Fruit fly (Drosophila melanogaster) whole organism, embryonic: ENCODE measurements around the gene CG42727.

Experiments
- Adf1 ChIP-seq: fragments of 200-800 bp; sonication (Bioruptor generic); IDR thresholded peaks from 2 replicates; pipeline ENCODE4 v1.3.6; 2022; ENCODE audit warnings: missing biosample characterization, missing genetic modification characterization
- Atf-2 ChIP-seq: fragments of 200-800 bp; sonication (Bioruptor generic); optimal IDR thresholded peaks from 2 replicates; lab custom pipeline; 2016; ENCODE audit warnings: missing biosample characterization, missing genetic modification characterization
- Atf6 ChIP-seq: fragments of 200-800 bp; sonication (Bioruptor generic); IDR thresholded peaks from 2 replicates; pipeline ENCODE4 v1.3.6; 2022; ENCODE audit warnings: missing biosample characterization, missing genetic modification characterization
- CG1024 ChIP-seq: fragments of 200-800 bp; sonication (Bioruptor generic); IDR thresholded peaks from 2 replicates; pipeline ENCODE4 v1.3.6; 2022; ENCODE audit warnings: missing biosample characterization, missing genetic modification characterization
- CG10366 ChIP-seq: fragments of 200-800 bp; sonication (Bioruptor generic); IDR thresholded peaks from 2 replicates; pipeline ENCODE4 v1.3.6; 2022; ENCODE audit warnings: missing biosample characterization, missing genetic modification characterization
- CG14667 ChIP-seq: fragments of 200-800 bp; sonication (Bioruptor generic); IDR thresholded peaks from 2 replicates; pipeline ENCODE4 v1.3.6; 2022; ENCODE audit warnings: missing biosample characterization, missing genetic modification characterization
- CG16863 ChIP-seq: fragments of 200-800 bp; sonication (Bioruptor generic); optimal IDR thresholded peaks from 3 replicates; lab custom pipeline; 2016; ENCODE audit warnings: missing biosample characterization, missing genetic modification characterization
- CG17612 ChIP-seq: fragments of 200-800 bp; sonication (Bioruptor generic); IDR thresholded peaks from 2 replicates; pipeline ENCODE4 v1.3.6; 2022; ENCODE audit warnings: missing biosample characterization, missing genetic modification characterization
- CG1792 ChIP-seq: fragments of 200-800 bp; sonication (Bioruptor generic); optimal IDR thresholded peaks from 2 replicates; lab custom pipeline; 2016; ENCODE audit warnings: missing biosample characterization, missing genetic modification characterization
- CG31388 ChIP-seq: fragments of 200-800 bp; sonication (Bioruptor generic); optimal IDR thresholded peaks from 2 replicates; lab custom pipeline; 2016; ENCODE audit warnings: missing biosample characterization, missing genetic modification characterization
- CG34422 ChIP-seq: fragments of 200-800 bp; sonication (Bioruptor generic); IDR thresholded peaks from 3 replicates; pipeline ENCODE4 v1.3.6; 2022; ENCODE audit warnings: missing biosample characterization, missing genetic modification characterization
- CG3726 ChIP-seq: fragments of 200-800 bp; sonication (Bioruptor generic); IDR thresholded peaks from 3 replicates; pipeline ENCODE4, ENCODE4 v1.3.6; 2022; ENCODE audit warnings: missing biosample characterization, missing genetic modification characterization
- CG3995 ChIP-seq: fragments of 200-800 bp; sonication (Bioruptor generic); optimal IDR thresholded peaks from 3 replicates; lab custom pipeline; 2016; ENCODE audit warnings: missing biosample characterization, missing genetic modification characterization
- CG4707 ChIP-seq: fragments of 200-800 bp; sonication (Bioruptor generic); optimal IDR thresholded peaks from 2 replicates; lab custom pipeline; 2018; ENCODE audit warnings: missing biosample characterization, mild to moderate bottlenecking, missing genetic modification characterization, moderate library complexity
- CG7928 ChIP-seq: fragments of 200-800 bp; sonication (Bioruptor generic); optimal IDR thresholded peaks from 2 replicates; lab custom pipeline; 2017; ENCODE audit warnings: missing biosample characterization, mild to moderate bottlenecking, missing genetic modification characterization
- CG9932 ChIP-seq: fragments of 200-800 bp; sonication (Bioruptor generic); IDR thresholded peaks from 2 replicates; pipeline ENCODE4 v1.3.6; 2022; ENCODE audit warnings: missing biosample characterization, missing genetic modification characterization
- Dbx ChIP-seq: fragments of 200-800 bp; sonication (Bioruptor generic); IDR thresholded peaks from 3 replicates; pipeline ENCODE4 v1.3.6; 2022; ENCODE audit warnings: missing biosample characterization, missing genetic modification characterization
- Dek ChIP-seq: fragments of 200-800 bp; sonication (Bioruptor generic); optimal IDR thresholded peaks from 3 replicates; lab custom pipeline; 2019; ENCODE audit warnings: missing biosample characterization, mild to moderate bottlenecking, missing genetic modification characterization, moderate library complexity
- Dref ChIP-seq: fragments of 200-800 bp; sonication (Bioruptor generic); IDR thresholded peaks from 2 replicates; pipeline ENCODE4 v1.3.6; 2022; ENCODE audit warnings: missing biosample characterization, missing genetic modification characterization
- Elba2 ChIP-seq: fragments of 200-800 bp; sonication (Bioruptor generic); optimal IDR thresholded peaks from 3 replicates; lab custom pipeline; 2016; ENCODE audit warnings: missing biosample characterization, missing genetic modification characterization
- H15 ChIP-seq: fragments of 200-800 bp; sonication (Bioruptor generic); IDR thresholded peaks from 3 replicates; pipeline ENCODE4 v1.3.6; 2022; ENCODE audit warnings: missing biosample characterization, missing genetic modification characterization
- Meics ChIP-seq: fragments of 200-800 bp; sonication (Bioruptor generic); optimal IDR thresholded peaks from 2 replicates; lab custom pipeline; 2017; ENCODE audit warnings: missing biosample characterization, mild to moderate bottlenecking, missing genetic modification characterization
- Sox100B ChIP-seq: fragments of 200-800 bp; sonication (Bioruptor generic); optimal IDR thresholded peaks from 3 replicates; lab custom pipeline; 2018; ENCODE audit warnings: missing biosample characterization, mild to moderate bottlenecking, missing genetic modification characterization
- ac ChIP-seq: fragments of 200-800 bp; sonication (Bioruptor generic); optimal IDR thresholded peaks from 3 replicates; lab custom pipeline; 2017; ENCODE audit warnings: missing biosample characterization, mild to moderate bottlenecking, missing genetic modification characterization
- al ChIP-seq: fragments of 200-800 bp; sonication (Bioruptor generic); IDR thresholded peaks from 2 replicates; pipeline ENCODE4 v1.3.6; 2022; ENCODE audit warnings: missing biosample characterization, missing genetic modification characterization
- amos ChIP-seq: fragments of 200-800 bp; sonication (Bioruptor generic); IDR thresholded peaks from 2 replicates; pipeline ENCODE4 v1.3.6; 2022; ENCODE audit warnings: missing biosample characterization, missing genetic modification characterization; ENCODE audit not compliant: partially characterized antibody
- ato ChIP-seq: fragments of 200-800 bp; sonication (Bioruptor generic); IDR thresholded peaks from 2 replicates; pipeline ENCODE4 v1.3.6; 2022; ENCODE audit warnings: missing biosample characterization, missing genetic modification characterization; ENCODE audit not compliant: partially characterized antibody
- br ChIP-seq: fragments of >200 bp; optimal IDR thresholded peaks from 2 replicates; lab custom pipeline; 2017
- btn ChIP-seq: fragments of 200-800 bp; sonication (Bioruptor generic); optimal IDR thresholded peaks from 2 replicates; lab custom pipeline; 2016; ENCODE audit warnings: missing biosample characterization, missing genetic modification characterization
- chif ChIP-seq, 2 experiments: fragments of 200-800 bp; sonication (Bioruptor generic); optimal IDR thresholded peaks; 3 replicates each; lab custom pipeline; 2016; ENCODE audit warnings: missing biosample characterization in 2 of 2, missing genetic modification characterization in 2 of 2
- disco-r ChIP-seq: fragments of 200-800 bp; sonication (Bioruptor generic); optimal IDR thresholded peaks from 2 replicates; lab custom pipeline; 2016; ENCODE audit warnings: missing biosample characterization, missing genetic modification characterization
- dmrt11E ChIP-seq: fragments of 200-800 bp; sonication (Bioruptor generic); optimal IDR thresholded peaks from 3 replicates; lab custom pipeline; 2018; ENCODE audit warnings: missing biosample characterization, mild to moderate bottlenecking, missing genetic modification characterization, moderate library complexity
- exex ChIP-seq: fragments of 200-800 bp; sonication (Bioruptor generic); optimal IDR thresholded peaks from 4 replicates; lab custom pipeline; 2018; ENCODE audit warnings: missing biosample characterization, mild to moderate bottlenecking, missing genetic modification characterization, moderate library complexity
- fd102C ChIP-seq: fragments of 200-800 bp; sonication (Bioruptor generic); optimal IDR thresholded peaks from 2 replicates; lab custom pipeline; 2018; ENCODE audit warnings: missing biosample characterization, mild to moderate bottlenecking, missing genetic modification characterization, moderate library complexity
- fd96Cb ChIP-seq: fragments of 200-800 bp; sonication (Bioruptor generic); optimal IDR thresholded peaks from 2 replicates; lab custom pipeline; 2018; ENCODE audit warnings: missing biosample characterization, mild to moderate bottlenecking, missing genetic modification characterization, moderate library complexity
- gfzf ChIP-seq: fragments of 200-800 bp; sonication (Bioruptor generic); optimal IDR thresholded peaks from 2 replicates; lab custom pipeline; 2016; ENCODE audit warnings: missing biosample characterization, mild to moderate bottlenecking, missing genetic modification characterization, moderate library complexity
- gro ChIP-seq: fragments of 200-800 bp; sonication (Bioruptor generic); optimal IDR thresholded peaks from 2 replicates; lab custom pipeline; 2016; ENCODE audit warnings: missing biosample characterization, missing genetic modification characterization
- h ChIP-seq: fragments of >200 bp; optimal IDR thresholded peaks from 2 replicates; lab custom pipeline; 2017
- hth ChIP-seq: fragments of >200 bp; optimal IDR thresholded peaks from 2 replicates; lab custom pipeline; 2017; ENCODE audit warnings: inconsistent platforms
- jing ChIP-seq: fragments of 200-800 bp; sonication (Bioruptor generic); optimal IDR thresholded peaks from 2 replicates; lab custom pipeline; 2018; ENCODE audit warnings: missing biosample characterization, mild to moderate bottlenecking, missing genetic modification characterization
- kay ChIP-seq: fragments of 200-800 bp; sonication (Bioruptor generic); optimal IDR thresholded peaks from 2 replicates; lab custom pipeline; 2016; ENCODE audit warnings: missing biosample characterization, missing genetic modification characterization
- knrl ChIP-seq: fragments of 200-800 bp; sonication (Bioruptor generic); IDR thresholded peaks from 3 replicates; pipeline ENCODE4 v1.3.6; 2022; ENCODE audit warnings: missing biosample characterization, missing genetic modification characterization; ENCODE audit not compliant: partially characterized antibody
- lola ChIP-seq, 3 experiments: fragments of >200 bp in 2 of 3; fragments of 200-800 bp in 1 of 3; sonication (Bioruptor generic) in 1 of 3; optimal IDR thresholded peaks; 2 replicates each; lab custom pipeline; 2017 to 2019; ENCODE audit warnings: missing biosample characterization in 3 of 3, missing genetic modification characterization in 3 of 3, mild to moderate bottlenecking in 1 of 3, moderate library complexity in 1 of 3
- psq ChIP-seq: fragments of 200-800 bp; sonication (Bioruptor generic); optimal IDR thresholded peaks from 2 replicates; lab custom pipeline; 2017; ENCODE audit warnings: missing biosample characterization, missing genetic modification characterization
- pzg ChIP-seq: fragments of 200-800 bp; sonication (Bioruptor generic); optimal IDR thresholded peaks from 3 replicates; lab custom pipeline; 2018; ENCODE audit warnings: missing biosample characterization, mild to moderate bottlenecking, missing genetic modification characterization, moderate library complexity
- so ChIP-seq: fragments of 200-800 bp; sonication (Bioruptor generic); IDR thresholded peaks from 3 replicates; pipeline ENCODE4 v1.3.6; 2022; ENCODE audit warnings: missing biosample characterization, missing genetic modification characterization
- tna ChIP-seq: fragments of 200-800 bp; sonication (Bioruptor generic); IDR thresholded peaks from 2 replicates; pipeline ENCODE4 v1.3.6; 2022; ENCODE audit warnings: missing biosample characterization, missing genetic modification characterization; ENCODE audit not compliant: partially characterized antibody
- usp ChIP-seq: fragments of >200 bp; optimal IDR thresholded peaks from 2 replicates; lab custom pipeline; 2017; ENCODE audit warnings: missing biosample characterization, missing genetic modification characterization
- wek ChIP-seq: fragments of 200-800 bp; sonication (Bioruptor generic); optimal IDR thresholded peaks from 3 replicates; lab custom pipeline; 2018; ENCODE audit warnings: missing biosample characterization, mild to moderate bottlenecking, missing genetic modification characterization, moderate library complexity
- zf30C ChIP-seq: fragments of 200-800 bp; sonication (Bioruptor generic); optimal IDR thresholded peaks from 3 replicates; lab custom pipeline; 2018; ENCODE audit warnings: missing biosample characterization, mild to moderate bottlenecking, missing genetic modification characterization

CG42727 gene

DNA sequence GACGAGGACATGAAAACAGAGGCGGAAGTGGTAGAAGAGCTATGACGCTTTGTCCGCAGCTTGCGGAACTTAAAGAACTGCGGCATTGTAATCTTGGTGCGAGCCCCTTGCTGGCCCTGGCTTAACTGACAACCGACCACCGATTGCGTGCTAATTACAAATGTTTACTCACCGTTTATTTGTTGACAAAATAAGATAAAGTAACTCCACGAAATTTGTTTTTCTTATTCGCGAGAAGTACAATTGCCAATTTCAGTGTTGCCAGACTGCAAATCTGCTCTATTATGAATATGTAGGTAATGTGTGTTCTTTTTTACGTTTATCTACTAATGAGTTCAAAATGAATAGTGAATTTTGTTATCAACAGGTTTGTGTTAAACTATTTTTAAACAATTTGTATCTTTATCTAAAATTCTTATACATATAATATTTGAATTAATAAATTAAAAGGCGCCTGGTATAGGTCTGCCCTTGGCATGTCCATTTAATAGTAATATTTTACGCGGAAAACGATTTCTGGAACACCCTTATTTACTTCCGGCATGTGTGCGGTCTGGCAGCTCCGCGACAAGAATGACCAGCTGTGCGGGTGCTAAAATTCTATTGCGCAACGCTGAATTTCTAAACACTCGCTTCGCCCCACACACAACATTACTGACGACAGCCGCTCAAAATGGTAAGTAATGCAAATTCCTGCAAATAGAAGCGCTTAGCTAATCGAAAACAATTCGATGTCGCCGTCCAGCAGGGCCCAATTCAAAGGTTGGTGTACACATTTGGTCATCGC is 9.0 kb downstream of the CG42727 start, which contains the start of the genes Atg4b and Hibch (continued):
- TF ChIP-seq psq (GFP tag; lab: Kevin White, UChicago), result peak; percentile 20
- no peak for TF ChIP-seq fd102C (GFP tag; lab: Kevin White, UChicago)
- peak; percentile 58; the same call in 1 of the 2 replicates for TF ChIP-seq ato (GFP tag; lab: Robert Waterston, UW)
- TF ChIP-seq lola (GFP tag; optimal IDR thresholded peaks at IDR 0.05; lab: Kevin White, UChicago), result peak in 1 of 3 experiments; percentile 86
- no peak for TF ChIP-seq tna (GFP tag; lab: Robert Waterston, UW)
- no peak for TF ChIP-seq h
- no peak for TF ChIP-seq gfzf (GFP tag; lab: Kevin White, UChicago)
- peak; percentile 0 for TF ChIP-seq CG16863 (GFP tag; lab: Kevin White, UChicago)
- TF ChIP-seq zf30C (GFP tag; lab: Kevin White, UChicago), result no peak
- TF ChIP-seq CG7928 (GFP tag; lab: Kevin White, UChicago), result peak; percentile 55
- TF ChIP-seq usp (GFP tag; lab: Kevin White, UChicago), result no peak
- TF ChIP-seq kay (GFP tag; lab: Kevin White, UChicago), result no peak
- peak; percentile 82 for TF ChIP-seq fd96Cb
- no peak for TF ChIP-seq chif (GFP tag; optimal IDR thresholded peaks at IDR 0.05; lab: Kevin White, UChicago)
- TF ChIP-seq Atf-2 (GFP tag; lab: Kevin White, UChicago), result no peak
- peak; percentile 54 for TF ChIP-seq CG31388 (GFP tag; lab: Kevin White, UChicago)
- TF ChIP-seq hth (lab: Kevin White, UChicago), result no peak
- TF ChIP-seq knrl, result 0 out of 3 replicates have a peak, but pooled peaks have one; percentile 20
- TF ChIP-seq CG3726 (GFP tag; lab: Robert Waterston, UW), result peak; percentile 69; the same call in 2 of the 3 replicates
- peak; percentile 74; the same call in 1 of the 3 replicates for TF ChIP-seq so
- TF ChIP-seq Meics (GFP tag; lab: Kevin White, UChicago), result peak; percentile 90
- TF ChIP-seq CG9932 (GFP tag; lab: Robert Waterston, UW), result peak; percentile 94
- no peak for TF ChIP-seq Dek
- peak; percentile 73; the same call in 2 of the 3 replicates for TF ChIP-seq H15 (GFP tag; lab: Robert Waterston, UW)
- no peak for TF ChIP-seq Sox100B (GFP tag; lab: Kevin White, UChicago)
- TF ChIP-seq CG34422 (GFP tag; lab: Robert Waterston, UW), result peak; percentile 91
- peak; percentile 81 for TF ChIP-seq Dbx (GFP tag; lab: Robert Waterston, UW)
- peak; percentile 66; the same call in 1 of the 2 replicates for TF ChIP-seq CG17612 (GFP tag; lab: Robert Waterston, UW)
- peak; percentile 74 for TF ChIP-seq CG10366
- TF ChIP-seq dmrt11E (tag; lab: Kevin White, UChicago), result peak; percentile 78
- no peak for TF ChIP-seq CG1024 (GFP tag; lab: Robert Waterston, UW)
- peak; percentile 79 for TF ChIP-seq wek (GFP tag; lab: Kevin White, UChicago)
- TF ChIP-seq ac (GFP tag; lab: Kevin White, UChicago), result peak; percentile 14
- TF ChIP-seq br, result no peak
- no peak for TF ChIP-seq gro
- TF ChIP-seq jing (GFP tag; lab: Kevin White, UChicago), result no peak
- peak; percentile 36; the same call in 1 of the 2 replicates for TF ChIP-seq Dref (GFP tag; lab: Robert Waterston, UW)
- TF ChIP-seq CG4707 (GFP tag; lab: Kevin White, UChicago), result no peak
- peak; percentile 47 for TF ChIP-seq pzg
- TF ChIP-seq al, result peak; percentile 78
- TF ChIP-seq CG3995 (GFP tag; lab: Kevin White, UChicago), result peak; percentile 57
- TF ChIP-seq disco-r, result no peak
- peak; percentile 87 for TF ChIP-seq exex (tag; lab: Kevin White, UChicago)
- peak; percentile 41; the same call in 1 of the 2 replicates for TF ChIP-seq amos
- peak; percentile 75 for TF ChIP-seq CG14667 (GFP tag; lab: Robert Waterston, UW)
- TF ChIP-seq CG1792 (GFP tag; lab: Kevin White, UChicago), result no peak
- TF ChIP-seq Adf1 (GFP tag; lab: Robert Waterston, UW), result peak; percentile 43; the same call in 1 of the 2 replicates
- TF ChIP-seq Elba2, result peak; percentile 84
- TF ChIP-seq Atf6 (GFP tag; lab: Robert Waterston, UW), result peak; percentile 83; the same call in 1 of the 2 replicates
- no peak for TF ChIP-seq btn
